Worm (Caenorhabditis elegans) whole organism, late embryonic: ENCODE results near the gene wrt-4.

ENCODE experiments used
- hlh-15 ChIP-seq: sonication (generic microtip); optimal IDR thresholded peaks from 2 replicates; lab custom pipeline; 2016; ENCODE audit warnings: missing genetic modification characterization, missing compliant biosample characterization
- hlh-30 ChIP-seq: sonication (generic microtip); optimal IDR thresholded peaks from 2 replicates; lab custom pipeline; 2017; ENCODE audit warnings: antibody characterized with exemption, missing genetic modification characterization, missing compliant biosample characterization; ENCODE audit not compliant: insufficient read depth
- pha-4 ChIP-seq: fragments of 150-350 bp; optimal IDR thresholded peaks from 2 replicates; lab custom pipeline; 2018; ENCODE audit warnings: missing biosample characterization, missing genetic modification reagents, missing genetic modification characterization

DNA sequence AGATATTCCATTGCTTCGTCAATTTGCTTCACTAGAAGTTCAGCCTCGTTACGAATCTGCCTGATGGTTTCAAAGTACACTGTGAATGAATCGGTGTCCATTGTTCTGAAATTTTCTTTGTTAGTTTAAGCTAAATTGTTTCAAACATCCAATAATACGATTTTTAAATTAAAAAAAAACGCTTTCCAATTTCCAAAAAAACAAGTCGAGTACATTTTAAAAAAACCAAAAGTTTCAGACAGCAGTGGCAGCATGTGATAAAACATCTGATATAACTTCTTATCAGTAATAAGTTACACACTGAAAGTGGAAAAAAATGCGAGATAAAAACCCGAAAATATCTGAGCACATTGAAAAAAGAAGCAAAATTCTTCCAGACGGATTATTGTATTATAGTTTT lies 42.5 kb upstream of the wrt-4 start, which contains the start of gene Y7A5A.6:
- no peak for TF ChIP-seq hlh-30 (tag; lab: Kevin White, UChicago)
- no peak for TF ChIP-seq pha-4 (tag; lab: Kevin White, UChicago)
- no peak for TF ChIP-seq hlh-15 (tag; lab: Kevin White, UChicago)
